Fruit fly (Drosophila melanogaster) whole organism, wandering third instar larva: ENCODE measurements around the gene CG9391.

Source experiments
- Abd-B ChIP-seq: fragments of >200 bp; optimal IDR thresholded peaks from 2 replicates; lab custom pipeline; 2017; ENCODE audit warnings: missing biosample characterization, missing genetic modification characterization
- Dfd ChIP-seq: fragments of >200 bp; optimal IDR thresholded peaks from 2 replicates; lab custom pipeline; 2017; ENCODE audit warnings: missing biosample characterization, missing genetic modification characterization
- Hnf4 ChIP-seq: fragments of 200-800 bp; sonication (Bioruptor generic); optimal IDR thresholded peaks from 2 replicates; lab custom pipeline; 2016; ENCODE audit warnings: missing biosample characterization, mild to moderate bottlenecking, missing genetic modification characterization
- Hr78 ChIP-seq: fragments of >200 bp; optimal IDR thresholded peaks from 2 replicates; lab custom pipeline; 2017; ENCODE audit warnings: missing biosample characterization, missing genetic modification characterization
- Hr83 ChIP-seq: fragments of 200-300 bp; sonication (Bioruptor generic); optimal IDR thresholded peaks from 2 replicates; lab custom pipeline; 2016; ENCODE audit warnings: missing biosample characterization, mild to moderate bottlenecking, missing genetic modification characterization, moderate library complexity; ENCODE audit not compliant: poor library complexity, severe bottlenecking
- Myc ChIP-seq: fragments of >200 bp; optimal IDR thresholded peaks from 2 replicates; lab custom pipeline; 2017
- OdsH ChIP-seq: fragments of 200-800 bp; sonication (Bioruptor generic); optimal IDR thresholded peaks from 2 replicates; lab custom pipeline; 2016; ENCODE audit warnings: missing biosample characterization, mild to moderate bottlenecking, missing genetic modification characterization
- dl ChIP-seq, 2 experiments: fragments of 175-275, 200-275 bp in 1 of 2; fragments of 200-275 bp in 1 of 2; sonication (Bioruptor generic); optimal IDR thresholded peaks; lab custom pipeline; 2018; ENCODE audit warnings: mild to moderate bottlenecking in 2 of 2, missing biosample characterization in 2 of 2, missing genetic modification characterization in 2 of 2, moderate library complexity in 2 of 2; ENCODE audit not compliant: partially characterized antibody in 2 of 2, insufficient read depth in 1 of 2
- ey ChIP-seq: fragments of 200-800 bp; sonication (Bioruptor generic); optimal IDR thresholded peaks from 2 replicates; lab custom pipeline; 2016; ENCODE audit warnings: missing biosample characterization, missing genetic modification characterization
- h ChIP-seq: fragments of 200-800 bp; sonication (Bioruptor generic); optimal IDR thresholded peaks from 3 replicates; lab custom pipeline; 2016; ENCODE audit warnings: missing biosample characterization, mild to moderate bottlenecking, missing genetic modification characterization
- pan ChIP-seq: fragments of >200 bp; optimal IDR thresholded peaks from 2 replicates; lab custom pipeline; 2017
- psq ChIP-seq: fragments of 200-800 bp; sonication (Bioruptor generic); optimal IDR thresholded peaks from 3 replicates; lab custom pipeline; 2017; ENCODE audit warnings: missing biosample characterization, mild to moderate bottlenecking, missing genetic modification characterization, moderate library complexity
- usp ChIP-seq: fragments of >200 bp; optimal IDR thresholded peaks from 2 replicates; lab custom pipeline; 2017; ENCODE audit warnings: missing biosample characterization, missing genetic modification characterization

DNA sequence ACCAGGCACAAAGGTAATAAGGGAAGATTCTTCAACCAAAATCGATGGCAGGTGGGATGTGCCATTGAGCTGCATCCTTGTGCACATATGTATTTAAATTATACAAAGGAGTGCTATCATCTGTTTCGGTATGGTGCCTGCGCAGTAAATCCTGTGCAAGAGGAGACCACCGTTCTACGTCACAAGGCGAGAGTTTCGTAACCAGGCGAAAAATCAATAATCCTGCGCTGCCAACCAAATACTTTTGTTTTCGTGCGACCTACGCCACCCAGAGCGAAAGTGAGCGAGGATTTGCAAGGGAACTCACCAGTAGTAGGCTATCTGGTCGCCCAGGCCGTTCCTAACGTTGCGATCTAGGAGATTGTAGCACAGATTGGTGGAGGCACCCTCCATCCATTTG is 11.0 kb upstream of the CG9391 start:
- no peak for TF ChIP-seq OdsH (GFP tag; lab: Kevin White, UChicago)
- no peak for TF ChIP-seq usp
- no peak for TF ChIP-seq Myc
- TF ChIP-seq psq, result no peak
- no peak for TF ChIP-seq Hr83 (GFP tag; lab: Kevin White, UChicago)
- no peak for TF ChIP-seq Hr78 (GFP tag; lab: Kevin White, UChicago)
- no peak for TF ChIP-seq Dfd (GFP tag; lab: Kevin White, UChicago)
- no peak for TF ChIP-seq h (GFP tag; lab: Kevin White, UChicago)
- no peak for TF ChIP-seq Abd-B (GFP tag; lab: Kevin White, UChicago)
- TF ChIP-seq ey (GFP tag; lab: Kevin White, UChicago), result no peak
- no peak for TF ChIP-seq dl (GFP tag; optimal IDR thresholded peaks at IDR 0.05; lab: Kevin White, UChicago; ENCODE audit: insufficient read depth in 1 of 2, partially characterized antibody in 2 of 2)
- TF ChIP-seq pan, result no peak
- TF ChIP-seq Hnf4, result no peak
